Fruit fly (Drosophila melanogaster): Measurements from ENCODE around the gene SLIRP2.

Gene SLIRP2

DNA sequence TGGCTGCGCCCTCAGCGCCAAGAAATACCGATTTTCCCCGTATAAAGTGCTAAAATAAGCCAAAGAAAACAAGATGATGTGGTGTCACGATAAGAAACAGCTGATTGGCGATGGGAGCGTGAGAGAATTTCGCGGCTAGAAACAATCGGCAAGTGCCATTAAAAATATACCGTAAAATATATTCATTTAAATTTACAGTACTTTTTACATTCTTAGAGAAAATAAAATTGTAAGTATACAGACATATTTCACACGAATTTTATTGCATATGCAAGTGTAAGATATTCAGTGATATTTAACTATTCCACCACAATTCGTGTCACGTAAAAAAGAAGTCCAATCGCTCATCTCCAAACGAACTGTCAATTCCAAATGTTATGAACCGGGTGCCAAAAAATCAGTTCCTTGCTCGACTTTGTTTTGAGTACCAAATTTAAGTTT, 25.7 kb downstream of the SLIRP2 start, which contains the start of the genes Unc50, CG11755 and CG8043 (continued):
- TF ChIP-seq CG12236 (GFP tag; optimal IDR thresholded peaks at IDR 0.05) (peak; percentile 22), croc (GFP tag; conservative IDR thresholded peaks at IDR 0.05) (peak; percentile 50; the same call in 2 of the 3 replicates), gcm2 (GFP tag; optimal IDR thresholded peaks at IDR 0.05) (no peak), GATAe (GFP tag; conservative IDR thresholded peaks at IDR 0.05) (peak; percentile 78), CG4328 (GFP tag; optimal IDR thresholded peaks at IDR 0.05) (peak; percentile 31), CG17328 (GFP tag; IDR thresholded peaks at IDR 0.05) (0 out of 2 replicates have a peak, but pooled peaks have one; percentile 7), CG18011 (GFP tag; optimal IDR thresholded peaks at IDR 0.05) (peak; percentile 70), fd64A (GFP tag; optimal IDR thresholded peaks at IDR 0.05) (no peak), vfl (GFP tag; optimal IDR thresholded peaks at IDR 0.05) (peak; percentile 78), fd102C (GFP tag; optimal IDR thresholded peaks at IDR 0.05) (peak; percentile 15), trh (GFP tag; optimal IDR thresholded peaks at IDR 0.05) (peak; percentile 19), CG7745 (tag; optimal IDR thresholded peaks at IDR 0.05) (no peak), CG8944 (GFP tag; optimal IDR thresholded peaks at IDR 0.05) (peak; percentile 51), Optix (GFP tag; IDR thresholded peaks at IDR 0.05) (peak; percentile 45; the same call in 1 of the 3 replicates), CG12219 (GFP tag; optimal IDR thresholded peaks at IDR 0.05) (peak; percentile 35), lbe (GFP tag; optimal IDR thresholded peaks at IDR 0.05) (peak; percentile 79), slbo (GFP tag; IDR thresholded peaks at IDR 0.05) (peak; percentile 83), CG4404 (GFP tag; IDR thresholded peaks at IDR 0.05) (peak; percentile 78), C15 (GFP tag; IDR thresholded peaks at IDR 0.05) (peak; percentile 16; the same call in 1 of the 3 replicates), chn (GFP tag; optimal IDR thresholded peaks at IDR 0.05) (peak; percentile 60), nom (GFP tag; optimal IDR thresholded peaks at IDR 0.05) (no peak), Ptx1 (GFP tag; IDR thresholded peaks at IDR 0.05) (peak; percentile 75), tgo (GFP tag; IDR thresholded peaks at IDR 0.05) (peak; percentile 76), Fer1 (GFP tag; optimal IDR thresholded peaks at IDR 0.05) (no peak), CG1602 (GFP tag; optimal IDR thresholded peaks at IDR 0.05) (peak; percentile 75), Dp (GFP tag; optimal IDR thresholded peaks at IDR 0.05) (peak; percentile 30), dimm (GFP tag; IDR thresholded peaks at IDR 0.05) (no peak), Meics (GFP tag; optimal IDR thresholded peaks at IDR 0.05) (peak; percentile 77), CG2875 (GFP tag; optimal IDR thresholded peaks at IDR 0.05) (peak; percentile 51), chm (GFP tag; IDR thresholded peaks at IDR 0.05) (no peak), CG18476 (GFP tag; optimal IDR thresholded peaks at IDR 0.05) (peak; percentile 54), CG16779 (GFP tag; IDR thresholded peaks at IDR 0.05) (no peak), HHEX (GFP tag; optimal IDR thresholded peaks at IDR 0.05) (peak; percentile 56), yki (optimal IDR thresholded peaks at IDR 0.05) (no peak), CG3281 (GFP tag; optimal IDR thresholded peaks at IDR 0.05) (peak; percentile 71), Atf6 (GFP tag; IDR thresholded peaks at IDR 0.05) (peak; percentile 63; the same call in 1 of the 2 replicates), da (GFP tag; optimal IDR thresholded peaks at IDR 0.05) (no peak), Ravus (GFP tag; IDR thresholded peaks at IDR 0.05) (peak; percentile 10; the same call in 1 of the 2 replicates), stc (GFP tag; IDR thresholded peaks at IDR 0.05) (no peak), onecut (GFP tag; IDR thresholded peaks at IDR 0.05) (peak; percentile 58), ttk (GFP tag; IDR thresholded peaks at IDR 0.05) (peak; percentile 52; the same call in 1 of the 2 replicates), Chrac-16 (GFP tag; optimal IDR thresholded peaks at IDR 0.05) (peak; percentile 78), CG9609 (GFP tag; optimal IDR thresholded peaks at IDR 0.05) (peak; percentile 68), Sry-β (GFP tag; optimal IDR thresholded peaks at IDR 0.05) (peak; percentile 46), CHES-1-like (GFP tag; optimal IDR thresholded peaks at IDR 0.05) (peak; percentile 33), abd-A (tag; optimal IDR thresholded peaks at IDR 0.05) (no peak), TFAM (GFP tag; optimal IDR thresholded peaks at IDR 0.05) (no peak), Rfx (GFP tag; IDR thresholded peaks at IDR 0.05) (peak; percentile 87), CG2678 (tag; optimal IDR thresholded peaks at IDR 0.05) (peak; percentile 82), Oli (tag; optimal IDR thresholded peaks at IDR 0.05) (peak; percentile 64), Elba2 (GFP tag; optimal IDR thresholded peaks at IDR 0.05) (no peak), CG5245 (GFP tag; optimal IDR thresholded peaks at IDR 0.05) (peak; percentile 45)

All from whole organism, embryonic.